Fruit fly (Drosophila melanogaster) whole organism, prepupa: ENCODE data around the gene CG13813.
A peak's percentile ranks its signal among the peaks of the same experiment; 100 is the strongest.

Experiments used
- Blimp-1 ChIP-seq: fragments of 200-800 bp; sonication (Bioruptor generic); optimal IDR thresholded peaks from 3 replicates; lab custom pipeline; 2017; ENCODE audit warnings: missing biosample characterization, missing genetic modification characterization, mild to moderate bottlenecking, moderate library complexity, missing genetic modification reagents
- CG10669 ChIP-seq: fragments of 200-800 bp; sonication (Bioruptor generic); optimal IDR thresholded peaks from 3 replicates; lab custom pipeline; 2018; ENCODE audit warnings: missing biosample characterization, mild to moderate bottlenecking, missing genetic modification characterization, moderate library complexity
- CG11294 ChIP-seq: fragments of 200-800 bp; sonication (Bioruptor generic); IDR thresholded peaks from 2 replicates; pipeline ENCODE4 v1.3.6; 2022; ENCODE audit warnings: missing biosample characterization, missing genetic modification characterization
- CG11902 ChIP-seq: fragments of 200-800 bp; sonication (Bioruptor generic); optimal IDR thresholded peaks from 3 replicates; lab custom pipeline; 2016; ENCODE audit warnings: missing biosample characterization, missing genetic modification characterization
- CG15336 ChIP-seq: fragments of 200-800 bp; sonication (Bioruptor generic); IDR thresholded peaks from 2 replicates; pipeline ENCODE4 v1.3.6; 2022; ENCODE audit warnings: missing biosample characterization, missing genetic modification characterization
- CG3032 ChIP-seq: fragments of 200-800 bp; optimal IDR thresholded peaks from 2 replicates; lab custom pipeline; 2019; ENCODE audit warnings: missing biosample characterization, mild to moderate bottlenecking, missing genetic modification characterization, moderate library complexity
- CG34406 ChIP-seq: fragments of 200-800 bp; sonication (Bioruptor generic); optimal IDR thresholded peaks from 3 replicates; lab custom pipeline; 2016; ENCODE audit warnings: missing biosample characterization, missing genetic modification characterization
- CG6163 ChIP-seq: fragments of 200-800 bp; sonication (Bioruptor generic); IDR thresholded peaks from 3 replicates; pipeline ENCODE4 v1.3.6; 2022; ENCODE audit warnings: missing biosample characterization, missing genetic modification characterization
- CG6276 ChIP-seq: fragments of 200-800 bp; sonication (Bioruptor generic); optimal IDR thresholded peaks from 2 replicates; lab custom pipeline; 2017; ENCODE audit warnings: missing biosample characterization, mild to moderate bottlenecking, missing genetic modification characterization
- CG8319 ChIP-seq: fragments of 200-800 bp; sonication (Bioruptor generic); optimal IDR thresholded peaks from 3 replicates; lab custom pipeline; 2016; ENCODE audit warnings: missing biosample characterization, missing genetic modification characterization
- CG8632 ChIP-seq: fragments of 200-800 bp; sonication (Bioruptor generic); optimal IDR thresholded peaks from 3 replicates; lab custom pipeline; 2016; ENCODE audit warnings: missing biosample characterization, missing genetic modification characterization
- CG9139 ChIP-seq: fragments of 200-800 bp; sonication (Bioruptor generic); optimal IDR thresholded peaks from 3 replicates; lab custom pipeline; 2017; ENCODE audit warnings: missing biosample characterization, mild to moderate bottlenecking, missing genetic modification characterization
- Eip78C ChIP-seq: fragments of 200-800 bp; sonication (Bioruptor generic); peaks from one replicate; lab custom pipeline; 2016; ENCODE audit warnings: missing biosample characterization, missing genetic modification characterization
- Eip93F ChIP-seq: fragments of 200-800 bp; sonication (Bioruptor generic); optimal IDR thresholded peaks from 2 replicates; lab custom pipeline; 2016; ENCODE audit warnings: missing biosample characterization, mild to moderate bottlenecking, missing genetic modification characterization
- Ets21C ChIP-seq: fragments of 200-800 bp; sonication (Bioruptor generic); optimal IDR thresholded peaks from 3 replicates; lab custom pipeline; 2016; ENCODE audit warnings: missing biosample characterization, missing genetic modification characterization
- Ets96B ChIP-seq: fragments of 200-800 bp; optimal IDR thresholded peaks from 2 replicates; lab custom pipeline; 2019; ENCODE audit warnings: missing biosample characterization, mild to moderate bottlenecking, missing genetic modification characterization, moderate library complexity
- Gug ChIP-seq: fragments of 200-800 bp; sonication (Bioruptor generic); IDR thresholded peaks from 2 replicates; pipeline ENCODE4 v1.3.6; 2022; ENCODE audit warnings: missing biosample characterization, missing genetic modification characterization
- Hr39 ChIP-seq: fragments of 200-800 bp; sonication (Bioruptor generic); optimal IDR thresholded peaks from 2 replicates; lab custom pipeline; 2016; ENCODE audit warnings: missing biosample characterization, missing genetic modification characterization
- Hr4 ChIP-seq: fragments of 200-800 bp; sonication (Bioruptor generic); optimal IDR thresholded peaks from 3 replicates; lab custom pipeline; 2016; ENCODE audit warnings: missing biosample characterization, missing genetic modification characterization
- Smox ChIP-seq: fragments of 200-800 bp; sonication (Bioruptor generic); optimal IDR thresholded peaks from 3 replicates; lab custom pipeline; 2016; ENCODE audit warnings: missing biosample characterization, missing genetic modification characterization
- acj6 ChIP-seq: fragments of 200-800 bp; sonication (Bioruptor generic); optimal IDR thresholded peaks from 3 replicates; lab custom pipeline; 2016; ENCODE audit warnings: missing biosample characterization, missing genetic modification characterization
- cyc ChIP-seq: fragments of 200-800 bp; sonication (Bioruptor generic); optimal IDR thresholded peaks from 3 replicates; lab custom pipeline; 2016; ENCODE audit warnings: missing biosample characterization, missing genetic modification characterization
- dac ChIP-seq: fragments of 200-800 bp; sonication (Bioruptor generic); optimal IDR thresholded peaks from 2 replicates; lab custom pipeline; 2017; ENCODE audit warnings: missing biosample characterization, mild to moderate bottlenecking, missing genetic modification characterization
- esn ChIP-seq: fragments of 200-800 bp; sonication (Bioruptor generic); optimal IDR thresholded peaks from 2 replicates; lab custom pipeline; 2016; ENCODE audit warnings: missing biosample characterization, mild to moderate bottlenecking, missing genetic modification characterization, moderate library complexity
- net ChIP-seq: fragments of 200-800 bp; sonication (Bioruptor generic); optimal IDR thresholded peaks from 3 replicates; lab custom pipeline; 2016; ENCODE audit warnings: missing biosample characterization, missing genetic modification characterization
- pdm3 ChIP-seq: fragments of 200-800 bp; sonication (Bioruptor generic); optimal IDR thresholded peaks from 3 replicates; lab custom pipeline; 2016; ENCODE audit warnings: missing biosample characterization, missing genetic modification characterization
- ss ChIP-seq, 2 experiments: fragments of 200-800 bp; sonication (Bioruptor generic); optimal IDR thresholded peaks; 2 replicates in 1 of 2; 3 replicates in 1 of 2; lab custom pipeline; 2017 to 2018; ENCODE audit warnings: mild to moderate bottlenecking in 2 of 2, missing biosample characterization in 2 of 2, missing genetic modification characterization in 2 of 2, moderate library complexity in 1 of 2
- topi ChIP-seq: fragments of 200-800 bp; sonication (Bioruptor generic); optimal IDR thresholded peaks from 3 replicates; lab custom pipeline; 2016; ENCODE audit warnings: missing biosample characterization, missing genetic modification characterization
- vri ChIP-seq: fragments of 200-800 bp; sonication (Bioruptor generic); optimal IDR thresholded peaks from 3 replicates; lab custom pipeline; 2016; ENCODE audit warnings: missing biosample characterization, mild to moderate bottlenecking, missing genetic modification characterization

The CG13813 gene

DNA sequence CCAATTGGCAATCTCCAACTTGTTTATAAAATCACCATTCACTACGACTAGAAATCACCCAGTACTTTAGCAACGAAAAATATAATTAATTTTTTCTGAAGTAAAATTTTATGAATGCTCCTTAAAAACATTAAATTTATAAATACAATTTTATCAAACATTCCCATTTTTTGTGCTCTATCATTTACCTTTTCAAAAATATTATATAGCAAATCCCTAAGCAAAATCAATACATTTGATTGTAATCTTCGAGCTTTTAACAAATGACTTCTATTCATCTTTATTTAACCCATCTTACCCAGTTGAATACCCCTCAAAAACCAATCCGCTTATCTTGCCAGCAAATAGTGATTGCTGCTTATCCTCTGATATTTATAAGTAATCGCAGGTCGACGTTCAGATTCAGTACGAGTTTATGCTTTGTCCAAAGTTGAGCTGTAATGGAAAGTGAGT, 10.0 kb upstream of the CG13813 start, which contains the start of gene CG17145:
Gene CG17145 (plus strand): TSS at position 403 of the 453 bp plus-strand sequence.
- TF ChIP-seq Gug (GFP tag; lab: Robert Waterston, UW) (no peak), CG10669 (GFP tag; lab: Kevin White, UChicago) (no peak), ss (GFP tag; optimal IDR thresholded peaks at IDR 0.05; lab: Kevin White, UChicago) (no peak), Eip93F (GFP tag; lab: Kevin White, UChicago) (no peak), CG34406 (GFP tag; lab: Kevin White, UChicago) (no peak), CG9139 (GFP tag; lab: Kevin White, UChicago) (no peak), acj6 (GFP tag; lab: Kevin White, UChicago) (no peak), net (GFP tag; lab: Kevin White, UChicago) (no peak)
- TF ChIP-seq, all 60 proteins: peak for 0

DNA sequence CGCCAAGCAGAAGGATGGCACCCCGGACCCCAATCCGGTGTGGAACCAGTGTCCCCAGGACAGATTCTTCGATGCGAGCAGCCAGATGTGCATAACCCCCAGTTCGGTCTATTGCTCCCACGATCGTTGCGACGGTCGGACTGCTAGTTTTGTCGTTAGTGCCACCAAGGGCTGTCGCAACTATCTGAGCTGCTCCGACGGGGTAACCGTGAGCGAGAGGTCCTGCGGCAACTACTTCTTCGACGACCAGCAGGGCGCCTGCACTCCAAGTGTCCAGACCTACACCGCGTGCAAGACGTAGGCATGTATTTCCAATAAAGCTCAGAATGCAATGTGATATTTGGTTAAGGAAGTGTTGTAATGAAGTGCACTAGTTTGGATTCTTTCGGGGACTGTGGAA, 8.9 kb upstream of the CG13813 start:
- TF ChIP-seq CG8319 (GFP tag; lab: Kevin White, UChicago) = no peak
- TF ChIP-seq Hr4 (GFP tag; lab: Kevin White, UChicago) = no peak
- no peak for TF ChIP-seq Eip93F (GFP tag; lab: Kevin White, UChicago)
- no peak for TF ChIP-seq cyc

DNA sequence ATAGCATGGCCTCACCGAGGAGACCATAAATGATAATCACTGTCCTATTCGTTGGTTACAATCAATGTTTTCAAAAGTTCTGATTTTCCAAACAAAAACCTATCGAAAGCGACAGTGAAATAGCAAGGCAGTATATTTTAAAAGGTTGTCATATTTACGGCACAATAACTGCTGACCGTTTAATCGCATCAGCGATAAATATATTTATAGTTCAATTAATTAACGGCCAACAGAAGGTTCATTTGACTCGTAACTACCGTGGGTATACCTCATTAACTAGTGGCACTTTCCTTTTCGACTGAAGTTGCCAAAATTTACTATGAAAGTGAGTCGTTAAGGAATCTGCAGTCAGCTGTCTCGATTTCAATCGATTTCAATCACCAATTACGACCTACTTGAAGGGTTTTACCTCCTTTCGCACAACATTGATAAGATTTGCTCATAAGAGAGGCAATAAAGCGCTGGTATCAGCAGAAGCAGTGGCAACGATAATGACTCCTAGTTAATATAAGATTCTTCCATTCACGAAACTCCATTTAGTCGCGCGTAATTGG, 8.0 kb upstream of the CG13813 start, which contains the start of gene CG17147:
Gene CG17147 (plus strand): TSS at position 535 of the 554 bp plus-strand sequence.
- TF ChIP-seq CG8319 (GFP tag; lab: Kevin White, UChicago) (no peak), Ets21C (GFP tag; lab: Kevin White, UChicago) (no peak), Ets96B (tag; lab: Kevin White, UChicago) (no peak), CG6163 (GFP tag; lab: Robert Waterston, UW) (no peak), pdm3 (GFP tag; lab: Kevin White, UChicago) (no peak), CG15336 (GFP tag; lab: Robert Waterston, UW) (no peak), Eip93F (GFP tag; lab: Kevin White, UChicago) (no peak), CG9139 (GFP tag; lab: Kevin White, UChicago) (no peak), CG8632 (no peak)

DNA sequence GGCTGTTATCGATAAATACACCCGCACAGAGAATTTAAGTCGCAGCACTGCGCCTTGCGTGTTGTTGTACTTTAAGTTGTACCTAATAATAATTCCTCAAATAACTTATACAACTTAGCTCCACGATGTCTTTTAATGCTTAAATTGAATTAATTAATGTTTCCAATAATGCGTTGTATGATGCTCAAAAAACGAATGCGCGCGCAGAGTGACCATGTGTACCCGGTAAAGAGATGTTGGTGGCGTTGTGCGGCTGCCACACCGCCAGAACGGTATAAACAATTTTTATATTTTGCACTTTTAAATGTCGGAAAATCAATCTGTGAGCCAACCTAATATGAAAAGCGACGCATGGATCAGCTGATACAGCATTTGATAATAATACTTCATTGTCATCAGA, 5.3 kb upstream of the CG13813 start:
- no peak for TF ChIP-seq CG11902 (GFP tag; lab: Kevin White, UChicago)
- no peak for TF ChIP-seq CG6276 (GFP tag; lab: Kevin White, UChicago)
- no peak for TF ChIP-seq CG3032 (tag; lab: Kevin White, UChicago)
- no peak for TF ChIP-seq Hr39
- no peak for TF ChIP-seq CG8319 (GFP tag; lab: Kevin White, UChicago)
- TF ChIP-seq pdm3 (GFP tag; lab: Kevin White, UChicago) = no peak
- no peak for TF ChIP-seq topi
- no peak for TF ChIP-seq vri (GFP tag; lab: Kevin White, UChicago)

DNA sequence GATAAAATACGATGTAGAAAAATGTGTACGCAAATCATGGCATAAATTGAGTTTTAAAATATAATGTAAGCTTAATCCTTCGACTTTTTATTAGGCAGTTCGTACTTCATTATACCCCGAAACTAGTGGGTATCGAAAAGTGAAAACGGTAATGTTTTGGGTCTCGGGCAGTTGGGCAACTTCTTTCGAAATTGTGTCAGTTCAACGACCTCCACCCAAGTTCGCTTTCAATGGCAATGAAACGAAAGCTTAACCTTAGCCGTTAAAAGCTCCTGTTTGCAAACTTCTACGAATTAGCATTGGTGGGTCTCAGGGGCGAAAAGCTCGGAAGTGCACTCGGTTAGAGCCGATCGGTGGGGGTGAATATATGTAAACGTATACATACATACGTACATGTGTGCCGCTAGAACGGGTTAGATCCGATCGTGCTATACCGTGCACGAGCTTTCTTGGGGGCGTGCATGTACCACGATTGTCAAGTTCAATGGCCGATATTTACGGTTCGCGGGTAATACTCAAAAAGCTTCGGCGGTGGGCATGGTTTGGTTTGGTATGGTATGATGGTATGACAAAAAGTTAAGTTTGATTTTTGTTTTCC, 1.2 kb upstream of the CG13813 start:
- TF ChIP-seq CG11294 (GFP tag; lab: Robert Waterston, UW) (no peak), Eip93F (GFP tag; lab: Kevin White, UChicago) (peak; percentile 76), CG6163 (GFP tag; lab: Robert Waterston, UW) (0 out of 3 replicates have a peak, but pooled peaks have one; percentile 17), esn (peak; percentile 17), dac (GFP tag; lab: Kevin White, UChicago) (no peak), CG8632 (no peak), Blimp-1 (GFP tag; lab: Kevin White, UChicago) (peak; percentile 87), Gug (GFP tag; lab: Robert Waterston, UW) (no peak), Smox (GFP tag; lab: Kevin White, UChicago) (no peak), Eip78C (GFP tag; lab: Kevin White, UChicago) (peak; percentile 74)
